Worm (Caenorhabditis elegans): ENCODE measurements around the gene R01E6.2.

ce11 chrX:13590688-13591087, 24.4 kb upstream of the R01E6.2 start:
- TF ChIP-seq tbx-11 (GFP tag; IDR thresholded peaks at IDR 0.05) (no peak), ama-1 (optimal IDR thresholded peaks at IDR 0.05) (no peak), scrt-1 (GFP tag; IDR thresholded peaks at IDR 0.05) (no peak), aly-1 (tag; optimal IDR thresholded peaks at IDR 0.05) (peak; percentile 5), flt-1 (GFP tag; IDR thresholded peaks at IDR 0.05) (no peak), hmbx-1 (tag; optimal IDR thresholded peaks at IDR 0.05) (no peak), ceh-36 (tag; optimal IDR thresholded peaks at IDR 0.05) (no peak), hmg-4 (GFP tag; optimal IDR thresholded peaks at IDR 0.05) (no peak), sea-1 (GFP tag; conservative IDR thresholded peaks at IDR 0.05) (no peak), pes-1 (GFP tag; IDR thresholded peaks at IDR 0.05) (no peak), ets-7 (tag; optimal IDR thresholded peaks at IDR 0.05) (no peak), tra-4 (tag; optimal IDR thresholded peaks at IDR 0.05) (no peak)

Data from whole organism, early embryonic.